Worm (Caenorhabditis elegans): ENCODE measurements around the gene C03H5.5.
A peak's percentile ranks its signal among the peaks of the same experiment; 100 is the strongest.

C03H5.5 gene

DNA sequence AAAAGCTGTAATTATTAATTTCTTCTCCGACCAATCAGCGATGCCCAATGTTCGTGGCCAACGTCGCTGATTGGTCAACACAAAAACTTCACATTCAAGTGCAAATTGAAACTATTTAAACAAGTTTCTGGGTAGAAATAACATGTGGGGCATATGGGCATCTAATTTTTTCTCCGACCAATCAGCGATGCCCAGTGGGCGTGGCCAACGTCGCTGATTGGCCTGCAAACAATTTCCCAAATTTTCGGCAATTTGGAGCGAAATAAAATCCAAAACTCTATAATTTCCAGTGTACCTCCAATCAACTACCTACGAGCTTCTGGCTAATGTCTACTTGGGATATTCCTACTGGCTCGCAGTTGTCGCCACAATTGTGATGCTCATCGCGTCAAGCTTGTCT, 43.9 kb downstream of the C03H5.5 start:
- peak; percentile 96 for TF ChIP-seq nfyb-1 (GFP tag; IDR thresholded peaks at IDR 0.05)
- no peak for TF ChIP-seq ztf-28 (GFP tag; IDR thresholded peaks at IDR 0.05)
- no peak for TF ChIP-seq lag-1 (GFP tag; IDR thresholded peaks at IDR 0.05)
- TF ChIP-seq nfya-2 (GFP tag; IDR thresholded peaks at IDR 0.05): peak; percentile 82; the same call in 1 of the 2 replicates

DNA sequence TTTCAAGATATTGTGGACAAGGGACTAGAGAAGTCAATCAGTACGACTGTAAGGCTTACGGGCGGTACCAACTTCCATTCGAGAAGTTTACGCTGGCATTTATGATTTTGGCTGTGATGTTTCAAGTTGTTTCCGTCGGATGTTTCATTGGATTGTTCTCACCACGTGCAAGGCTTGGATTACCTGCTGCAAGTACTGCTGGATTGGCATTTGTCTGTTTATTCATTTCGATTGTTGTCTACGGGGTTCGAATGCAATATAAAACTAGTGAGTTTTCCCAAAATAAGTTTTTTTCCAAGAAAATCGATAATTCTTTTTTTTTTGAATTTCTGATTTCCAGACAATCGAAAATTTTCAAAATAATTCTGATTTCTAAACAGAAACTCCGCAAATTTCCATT, 44.4 kb downstream of the C03H5.5 start:
- TF ChIP-seq attf-6 (GFP tag; IDR thresholded peaks at IDR 0.05): no peak
- no peak for TF ChIP-seq F37B4.10 (GFP tag; IDR thresholded peaks at IDR 0.05)
- no peak for TF ChIP-seq tbx-9 (tag; optimal IDR thresholded peaks at IDR 0.05; ENCODE audit: borderline replicate concordance)
- no peak for TF ChIP-seq Y53F4B.3 (GFP tag; IDR thresholded peaks at IDR 0.05)
- TF ChIP-seq madf-10 (tag; optimal IDR thresholded peaks at IDR 0.05): no peak
- TF ChIP-seq sdz-38 (tag; optimal IDR thresholded peaks at IDR 0.05): no peak

DNA sequence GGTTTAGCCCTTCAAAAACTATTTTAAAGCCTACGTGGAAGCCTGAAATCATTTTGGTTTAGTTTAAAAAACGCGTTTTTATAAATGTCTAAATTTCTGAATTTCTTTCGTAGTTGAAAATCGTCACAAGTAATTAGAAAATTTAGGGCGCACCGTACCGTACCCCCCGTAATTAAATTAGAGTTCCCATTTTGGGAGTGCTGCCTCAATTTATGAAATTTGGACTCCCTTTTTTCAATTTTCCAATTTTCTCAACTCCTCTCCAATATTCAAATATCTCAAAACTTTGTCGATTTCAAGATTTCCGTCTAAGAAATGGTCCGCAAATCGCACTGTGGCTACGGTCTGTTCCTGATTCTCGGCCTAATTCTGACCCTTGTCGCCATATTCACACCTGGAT, 44.9 kb downstream of the C03H5.5 start, which contains the start of gene clc-31:
TSS of gene clc-31 (plus strand) at position 301 of the 400 bp plus-strand sequence.
- TF ChIP-seq lin-54 (GFP tag; optimal IDR thresholded peaks at IDR 0.05): no peak
- TF ChIP-seq lin-26 (GFP tag; IDR thresholded peaks at IDR 0.05): no peak
- no peak for TF ChIP-seq aptf-2 (GFP tag; conservative IDR thresholded peaks at IDR 0.05)
- TF ChIP-seq F37B4.10 (GFP tag; IDR thresholded peaks at IDR 0.05): no peak
- TF ChIP-seq pbrm-1 (GFP tag; IDR thresholded peaks at IDR 0.05): no peak
- no peak for TF ChIP-seq Y95B8A.8 (GFP tag; IDR thresholded peaks at IDR 0.05)
- TF ChIP-seq ztf-26 (tag; optimal IDR thresholded peaks at IDR 0.05): no peak
- TF ChIP-seq him-1 (tag; optimal IDR thresholded peaks at IDR 0.05): no peak
- TF ChIP-seq sdz-38 (tag; optimal IDR thresholded peaks at IDR 0.05): no peak
- no peak for TF ChIP-seq F22D6.2 (tag; optimal IDR thresholded peaks at IDR 0.05)
- no peak for TF ChIP-seq unc-130 (GFP tag; optimal IDR thresholded peaks at IDR 0.05)
- no peak for TF ChIP-seq ccch-3 (GFP tag; optimal IDR thresholded peaks at IDR 0.05)
- TF ChIP-seq T26A5.8 (tag; optimal IDR thresholded peaks at IDR 0.05): no peak
- TF ChIP-seq egl-44 (GFP tag; IDR thresholded peaks at IDR 0.05): no peak
- TF ChIP-seq rec-8 (tag; optimal IDR thresholded peaks at IDR 0.05): no peak
- no peak for TF ChIP-seq cebp-1 (GFP tag; IDR thresholded peaks at IDR 0.05)
- no peak for TF ChIP-seq cebp-1 (tag; optimal IDR thresholded peaks at IDR 0.05)
- no peak for TF ChIP-seq nhr-120 (GFP tag; IDR thresholded peaks at IDR 0.05)
- no peak for TF ChIP-seq lin-35 (GFP tag; optimal IDR thresholded peaks at IDR 0.05)

DNA sequence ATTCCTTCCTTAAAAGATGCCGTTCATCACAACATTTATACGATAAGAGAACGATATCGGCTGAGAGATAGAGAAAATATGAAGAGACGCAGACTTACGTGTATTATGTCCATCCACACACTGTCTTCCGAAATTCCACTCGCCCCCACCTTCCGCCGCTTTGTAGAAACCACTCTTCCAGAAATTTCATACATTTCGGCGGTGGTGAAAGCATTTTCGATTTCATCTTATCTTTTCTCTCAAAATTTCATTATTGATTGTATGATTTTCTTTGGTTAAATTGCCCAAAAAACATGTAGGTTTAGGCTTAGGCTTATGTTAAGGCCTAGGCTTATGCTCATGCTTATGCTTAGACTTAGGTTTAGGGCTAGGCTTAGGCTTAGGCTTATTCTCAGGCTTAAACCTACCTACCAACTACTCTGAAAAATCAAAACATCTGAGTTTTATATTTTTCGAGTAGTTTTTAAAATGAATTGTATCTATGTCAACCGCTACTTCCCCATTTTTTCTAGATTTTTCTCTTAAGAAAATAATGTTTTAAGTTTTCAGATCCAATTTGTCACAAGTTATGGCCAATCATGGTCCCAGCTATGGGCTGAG, 47.8 kb downstream of the C03H5.5 start, which contains the start of gene cpn-2:
TSS of gene cpn-2 (plus strand) at position 550 of the 600 bp plus-strand sequence.
- no peak for TF ChIP-seq Y95B8A.8 (GFP tag; IDR thresholded peaks at IDR 0.05)
- TF ChIP-seq ceh-58 (GFP tag; IDR thresholded peaks at IDR 0.05): no peak
- TF ChIP-seq B0261.1 (tag; optimal IDR thresholded peaks at IDR 0.05): no peak
- no peak for TF ChIP-seq ceh-27 (GFP tag; optimal IDR thresholded peaks at IDR 0.05)
- no peak for TF ChIP-seq ekl-4 (GFP tag; IDR thresholded peaks at IDR 0.05)
- no peak for TF ChIP-seq cebp-2 (GFP tag; IDR thresholded peaks at IDR 0.05)
- TF ChIP-seq attf-6 (GFP tag; IDR thresholded peaks at IDR 0.05): no peak
- no peak for TF ChIP-seq chd-7 (tag; optimal IDR thresholded peaks at IDR 0.05)
- TF ChIP-seq hlh-26 (GFP tag; conservative IDR thresholded peaks at IDR 0.05): no peak
- TF ChIP-seq lin-40 (tag; optimal IDR thresholded peaks at IDR 0.05): no peak
- TF ChIP-seq pha-4 (tag; optimal IDR thresholded peaks at IDR 0.05): no peak
- TF ChIP-seq somi-1 (GFP tag; optimal IDR thresholded peaks at IDR 0.05): no peak
- TF ChIP-seq F33H1.4 (GFP tag; IDR thresholded peaks at IDR 0.05): no peak
- TF ChIP-seq ztf-26 (tag; optimal IDR thresholded peaks at IDR 0.05): no peak
- TF ChIP-seq ceh-100 (GFP tag; IDR thresholded peaks at IDR 0.05): no peak
- no peak for TF ChIP-seq mel-28 (tag; optimal IDR thresholded peaks at IDR 0.05; ENCODE audit: borderline replicate concordance)
- no peak for TF ChIP-seq B0035.1 (tag; optimal IDR thresholded peaks at IDR 0.05)
- no peak for TF ChIP-seq madf-8 (GFP tag; conservative IDR thresholded peaks at IDR 0.05)
- TF ChIP-seq hsf-1 (GFP tag; IDR thresholded peaks at IDR 0.05): no peak
- no peak for TF ChIP-seq let-526 (GFP tag; IDR thresholded peaks at IDR 0.05)

All from whole organism, young adult.